Fruit fly (Drosophila melanogaster) whole organism, embryonic: ENCODE data around the gene Desat1.

Source experiments
- CG10654 ChIP-seq: fragments of 200-800 bp; sonication (Bioruptor generic); optimal IDR thresholded peaks from 2 replicates; lab custom pipeline; 2016; ENCODE audit warnings: missing biosample characterization, missing genetic modification characterization
- CG11085 ChIP-seq: fragments of 200-800 bp; sonication (Bioruptor generic); IDR thresholded peaks from 2 replicates; pipeline ENCODE4 v1.3.6; 2022; ENCODE audit warnings: missing biosample characterization, missing genetic modification characterization
- CG11093 ChIP-seq: fragments of 200-800 bp; sonication (Bioruptor generic); IDR thresholded peaks from 3 replicates; pipeline ENCODE4 v1.3.6; 2022; ENCODE audit warnings: missing biosample characterization, missing genetic modification characterization
- CG13123 ChIP-seq: fragments of 200-800 bp; sonication (Bioruptor generic); optimal IDR thresholded peaks from 2 replicates; lab custom pipeline; 2016; ENCODE audit warnings: missing biosample characterization, missing genetic modification characterization
- CG13424 ChIP-seq: fragments of 200-800 bp; sonication (Bioruptor generic); optimal IDR thresholded peaks from 2 replicates; lab custom pipeline; 2019; ENCODE audit warnings: missing biosample characterization, mild to moderate bottlenecking, missing genetic modification characterization, moderate library complexity
- CG13624 ChIP-seq: fragments of 200-800 bp; sonication (Bioruptor generic); optimal IDR thresholded peaks from 2 replicates; lab custom pipeline; 2016; ENCODE audit warnings: missing biosample characterization, missing genetic modification characterization
- CG14667 ChIP-seq: fragments of 200-800 bp; sonication (Bioruptor generic); IDR thresholded peaks from 2 replicates; pipeline ENCODE4 v1.3.6; 2022; ENCODE audit warnings: missing biosample characterization, missing genetic modification characterization
- CG17568 ChIP-seq: fragments of 200-800 bp; sonication (Bioruptor generic); optimal IDR thresholded peaks from 2 replicates; lab custom pipeline; 2018; ENCODE audit warnings: missing biosample characterization, mild to moderate bottlenecking, missing genetic modification characterization, moderate library complexity
- CG17612 ChIP-seq: fragments of 200-800 bp; sonication (Bioruptor generic); IDR thresholded peaks from 2 replicates; pipeline ENCODE4 v1.3.6; 2022; ENCODE audit warnings: missing biosample characterization, missing genetic modification characterization
- CG17829 ChIP-seq: fragments of 200-800 bp; optimal IDR thresholded peaks from 2 replicates; lab custom pipeline; 2019; ENCODE audit warnings: missing biosample characterization, mild to moderate bottlenecking, missing genetic modification characterization, moderate library complexity
- CG2120 ChIP-seq: fragments of 200-800 bp; sonication (Bioruptor generic); optimal IDR thresholded peaks from 3 replicates; lab custom pipeline; 2016; ENCODE audit warnings: missing biosample characterization, missing genetic modification characterization
- CG2129 ChIP-seq: fragments of 200-800 bp; sonication (Bioruptor generic); IDR thresholded peaks from 2 replicates; pipeline ENCODE4 v1.3.6; 2022; ENCODE audit warnings: missing biosample characterization, missing genetic modification characterization; ENCODE audit not compliant: partially characterized antibody
- CG3163 ChIP-seq: fragments of 200-800 bp; sonication (Bioruptor generic); optimal IDR thresholded peaks from 3 replicates; lab custom pipeline; 2016; ENCODE audit warnings: missing biosample characterization, missing genetic modification characterization
- CG32767 ChIP-seq: fragments of 200-800 bp; sonication (Bioruptor generic); IDR thresholded peaks from 2 replicates; pipeline ENCODE4 v1.3.6; 2022; ENCODE audit warnings: missing biosample characterization, missing genetic modification characterization
- CG32772 ChIP-seq: fragments of 200-800 bp; sonication (Bioruptor generic); IDR thresholded peaks from 2 replicates; pipeline ENCODE4 v1.3.6; 2022; ENCODE audit warnings: missing biosample characterization, missing genetic modification characterization
- CG34376 ChIP-seq: fragments of 200-800 bp; sonication (Bioruptor generic); optimal IDR thresholded peaks from 2 replicates; lab custom pipeline; 2018; ENCODE audit warnings: missing biosample characterization, mild to moderate bottlenecking, missing genetic modification characterization
- CG4328 ChIP-seq: fragments of 200-800 bp; sonication (Bioruptor generic); optimal IDR thresholded peaks from 3 replicates; lab custom pipeline; 2017; ENCODE audit warnings: missing biosample characterization, missing genetic modification reagents, missing genetic modification characterization
- CG4404 ChIP-seq: fragments of 200-800 bp; sonication (Bioruptor generic); IDR thresholded peaks from 2 replicates; pipeline ENCODE4 v1.3.6; 2022; ENCODE audit warnings: missing biosample characterization, missing genetic modification characterization
- CG4820 ChIP-seq: fragments of 200-800 bp; sonication (Bioruptor generic); optimal IDR thresholded peaks from 3 replicates; lab custom pipeline; 2016; ENCODE audit warnings: missing biosample characterization, missing genetic modification characterization
- CG6813 ChIP-seq: fragments of 200-800 bp; sonication (Bioruptor generic); optimal IDR thresholded peaks from 2 replicates; lab custom pipeline; 2017; ENCODE audit warnings: missing biosample characterization, missing genetic modification characterization, mild to moderate bottlenecking, moderate library complexity, missing genetic modification reagents
- CG8478 ChIP-seq: fragments of >200 bp; optimal IDR thresholded peaks from 2 replicates; lab custom pipeline; 2018
- CG8944 ChIP-seq: fragments of 200-800 bp; sonication (Bioruptor generic); optimal IDR thresholded peaks from 3 replicates; lab custom pipeline; 2016; ENCODE audit warnings: missing biosample characterization, missing genetic modification characterization
- D19A ChIP-seq: fragments of 200-800 bp; optimal IDR thresholded peaks from 3 replicates; lab custom pipeline; 2019; ENCODE audit warnings: missing biosample characterization, mild to moderate bottlenecking, missing genetic modification characterization, moderate library complexity
- Dek ChIP-seq: fragments of 200-800 bp; sonication (Bioruptor generic); optimal IDR thresholded peaks from 3 replicates; lab custom pipeline; 2019; ENCODE audit warnings: missing biosample characterization, mild to moderate bottlenecking, missing genetic modification characterization, moderate library complexity
- Dip3 ChIP-seq: fragments of 200-800 bp; sonication (Bioruptor generic); optimal IDR thresholded peaks from 3 replicates; lab custom pipeline; 2016; ENCODE audit warnings: missing biosample characterization, missing genetic modification characterization
- ERR ChIP-seq: fragments of 200-800 bp; sonication (Bioruptor generic); optimal IDR thresholded peaks from 2 replicates; lab custom pipeline; 2016; ENCODE audit warnings: missing biosample characterization, missing genetic modification characterization
- Hr39 ChIP-seq: fragments of >200 bp; optimal IDR thresholded peaks from 2 replicates; lab custom pipeline; 2017
- MBD-R2 ChIP-seq: fragments of 200-800 bp; sonication (Bioruptor generic); IDR thresholded peaks from 2 replicates; pipeline ENCODE4 v1.3.6; 2022; ENCODE audit warnings: missing biosample characterization, missing genetic modification characterization
- Max ChIP-seq: fragments of 200-800 bp; sonication (Bioruptor generic); optimal IDR thresholded peaks from 2 replicates; lab custom pipeline; 2016; ENCODE audit warnings: missing biosample characterization, mild to moderate bottlenecking, missing genetic modification characterization
- NC2α ChIP-seq: fragments of 200-800 bp; sonication (Bioruptor generic); optimal IDR thresholded peaks from 2 replicates; lab custom pipeline; 2016; ENCODE audit warnings: missing biosample characterization, missing genetic modification characterization
- bigmax ChIP-seq: fragments of 200-800 bp; sonication (Bioruptor generic); optimal IDR thresholded peaks from 2 replicates; lab custom pipeline; 2018; ENCODE audit warnings: missing biosample characterization, mild to moderate bottlenecking, missing genetic modification characterization
- br ChIP-seq: fragments of >200 bp; optimal IDR thresholded peaks from 2 replicates; lab custom pipeline; 2017
- chinmo ChIP-seq: fragments of 200-800 bp; sonication (Bioruptor generic); IDR thresholded peaks from 4 replicates; pipeline ENCODE4 v1.3.6; 2022; ENCODE audit warnings: missing biosample characterization, missing genetic modification characterization; ENCODE audit not compliant: partially characterized antibody
- chm ChIP-seq: fragments of 200-800 bp; sonication (Bioruptor generic); IDR thresholded peaks from 2 replicates; pipeline ENCODE4 v1.3.6; 2022; ENCODE audit warnings: missing biosample characterization, missing genetic modification characterization
- croc ChIP-seq: fragments of 200-800 bp; sonication (Bioruptor generic); conservative IDR thresholded peaks from 3 replicates; pipeline ENCODE4 v1.3.6; 2022; ENCODE audit warnings: missing biosample characterization, missing genetic modification characterization
- cwo ChIP-seq: fragments of 200-800 bp; sonication (Bioruptor generic); optimal IDR thresholded peaks from 3 replicates; lab custom pipeline; 2017; ENCODE audit warnings: missing biosample characterization, missing genetic modification characterization, mild to moderate bottlenecking, moderate library complexity, missing genetic modification reagents
- da ChIP-seq: fragments of 200-800 bp; sonication (Bioruptor generic); optimal IDR thresholded peaks from 2 replicates; lab custom pipeline; 2016; ENCODE audit warnings: missing biosample characterization, missing genetic modification characterization
- dimm ChIP-seq: fragments of 200-800 bp; sonication (Bioruptor generic); IDR thresholded peaks from 2 replicates; pipeline ENCODE4 v1.3.6; 2022; ENCODE audit warnings: missing biosample characterization, missing genetic modification characterization
- gcm ChIP-seq: fragments of 200-800 bp; sonication (Bioruptor generic); optimal IDR thresholded peaks from 2 replicates; lab custom pipeline; 2019; ENCODE audit warnings: missing biosample characterization, mild to moderate bottlenecking, missing genetic modification characterization, moderate library complexity
- gcm2 ChIP-seq: fragments of 200-800 bp; sonication (Bioruptor generic); optimal IDR thresholded peaks from 2 replicates; lab custom pipeline; 2016; ENCODE audit warnings: missing biosample characterization, missing genetic modification characterization
- ham ChIP-seq: fragments of 200-800 bp; sonication (Bioruptor generic); IDR thresholded peaks from 2 replicates; pipeline ENCODE4 v1.3.6; 2022; ENCODE audit warnings: missing biosample characterization, missing genetic modification characterization
- kah ChIP-seq: fragments of 200-800 bp; sonication (Bioruptor generic); optimal IDR thresholded peaks from 2 replicates; lab custom pipeline; 2018; ENCODE audit warnings: missing biosample characterization, mild to moderate bottlenecking, missing genetic modification characterization
- ken ChIP-seq: fragments of 200-800 bp; sonication (Bioruptor generic); IDR thresholded peaks from 3 replicates; pipeline ENCODE4 v1.3.6; 2022; ENCODE audit warnings: missing biosample characterization, missing genetic modification characterization
- lbe ChIP-seq: fragments of 200-800 bp; sonication (Bioruptor generic); optimal IDR thresholded peaks from 2 replicates; lab custom pipeline; 2016; ENCODE audit warnings: missing biosample characterization, mild to moderate bottlenecking, missing genetic modification characterization
- nmo ChIP-seq: fragments of 200-800 bp; sonication (Bioruptor generic); optimal IDR thresholded peaks from 2 replicates; lab custom pipeline; 2018; ENCODE audit warnings: missing biosample characterization, mild to moderate bottlenecking, missing genetic modification characterization, moderate library complexity
- psq ChIP-seq: fragments of 200-800 bp; sonication (Bioruptor generic); optimal IDR thresholded peaks from 2 replicates; lab custom pipeline; 2017; ENCODE audit warnings: missing biosample characterization, missing genetic modification characterization
- run ChIP-seq: fragments of 200-800 bp; sonication (Bioruptor generic); optimal IDR thresholded peaks from 3 replicates; lab custom pipeline; 2018; ENCODE audit warnings: missing biosample characterization, mild to moderate bottlenecking, missing genetic modification characterization
- scrt ChIP-seq: fragments of 200-800 bp; sonication (Bioruptor generic); optimal IDR thresholded peaks from 2 replicates; lab custom pipeline; 2018; ENCODE audit warnings: missing biosample characterization, mild to moderate bottlenecking, missing genetic modification characterization, moderate library complexity
- sens ChIP-seq: fragments of 200-800 bp; sonication (Bioruptor generic); peaks from one replicate; lab custom pipeline; 2016; ENCODE audit warnings: missing biosample characterization, missing genetic modification characterization
- slp2 ChIP-seq: fragments of 200-800 bp; sonication (Bioruptor generic); optimal IDR thresholded peaks from 2 replicates; lab custom pipeline; 2016; ENCODE audit warnings: missing biosample characterization, missing genetic modification characterization
- so ChIP-seq: fragments of 200-800 bp; sonication (Bioruptor generic); IDR thresholded peaks from 3 replicates; pipeline ENCODE4 v1.3.6; 2022; ENCODE audit warnings: missing biosample characterization, missing genetic modification characterization
- tin ChIP-seq: fragments of 200-800 bp; sonication (Bioruptor generic); optimal IDR thresholded peaks from 3 replicates; lab custom pipeline; 2016; ENCODE audit warnings: missing biosample characterization, missing genetic modification characterization
- toy ChIP-seq: fragments of 200-800 bp; sonication (Bioruptor generic); IDR thresholded peaks from 2 replicates; pipeline ENCODE4 v1.3.6; 2022; ENCODE audit warnings: missing biosample characterization, missing genetic modification characterization

Gene Desat1

dm6 chr3R:12459879-12460522, 20.6 kb downstream of the Desat1 start, which contains the start of the genes CG5961 and Polr3C (continued):
- TF ChIP-seq ham: no peak
- TF ChIP-seq CG14667 (GFP tag; lab: Robert Waterston, UW): no peak
- no peak for TF ChIP-seq CG32772 (GFP tag; lab: Robert Waterston, UW)
- peak; percentile 35 for TF ChIP-seq CG3163 (GFP tag; lab: Kevin White, UChicago)
- TF ChIP-seq CG13624: no peak
- TF ChIP-seq gcm (GFP tag; lab: Kevin White, UChicago): no peak
- no peak for TF ChIP-seq CG17568 (GFP tag; lab: Kevin White, UChicago)
- peak; percentile 42 for TF ChIP-seq nmo (GFP tag; lab: Kevin White, UChicago)
- peak; percentile 74 for TF ChIP-seq bigmax (GFP tag; lab: Kevin White, UChicago)
- no peak for TF ChIP-seq CG6813 (GFP tag; lab: Kevin White, UChicago)
- TF ChIP-seq lbe: no peak
- no peak for TF ChIP-seq gcm2 (GFP tag; lab: Kevin White, UChicago)
- TF ChIP-seq Dek (tag; lab: Kevin White, UChicago): no peak
- no peak for TF ChIP-seq croc
- TF ChIP-seq dimm (GFP tag; lab: Robert Waterston, UW): no peak
- TF ChIP-seq psq (GFP tag; lab: Kevin White, UChicago): peak; percentile 80
- TF ChIP-seq run: no peak
- TF ChIP-seq CG11085: no peak
- TF ChIP-seq br (lab: Kevin White, UChicago): no peak
- no peak for TF ChIP-seq Dip3 (GFP tag; lab: Kevin White, UChicago)
- 0 out of 4 replicates have a peak, but pooled peaks have one; percentile 55 for TF ChIP-seq chinmo (GFP tag; lab: Robert Waterston, UW)
- TF ChIP-seq ERR (GFP tag; lab: Kevin White, UChicago): no peak
- no peak for TF ChIP-seq Hr39 (lab: Kevin White, UChicago)
- TF ChIP-seq MBD-R2 (GFP tag; lab: Robert Waterston, UW): peak; percentile 69
- TF ChIP-seq chm (GFP tag; lab: Robert Waterston, UW): no peak
- TF ChIP-seq slp2 (GFP tag; lab: Kevin White, UChicago): no peak
- TF ChIP-seq CG32767 (GFP tag; lab: Robert Waterston, UW): no peak
- TF ChIP-seq CG13424 (tag; lab: Kevin White, UChicago): no peak
- peak; percentile 61 for TF ChIP-seq D19A
- no peak for TF ChIP-seq scrt
- no peak for TF ChIP-seq CG11093
- no peak for TF ChIP-seq CG13123 (GFP tag; lab: Kevin White, UChicago)
- peak; percentile 10 for TF ChIP-seq CG17829 (tag; lab: Kevin White, UChicago)
- TF ChIP-seq CG4820 (GFP tag; lab: Kevin White, UChicago): no peak
- TF ChIP-seq CG4328 (GFP tag; lab: Kevin White, UChicago): no peak
- TF ChIP-seq CG2129 (GFP tag; lab: Robert Waterston, UW): 0 out of 2 replicates have a peak, but pooled peaks have one; percentile 25
- TF ChIP-seq so (GFP tag; lab: Robert Waterston, UW): no peak
- TF ChIP-seq sens (GFP tag; lab: Kevin White, UChicago): peak; percentile 27
- TF ChIP-seq cwo (GFP tag; lab: Kevin White, UChicago): no peak
- no peak for TF ChIP-seq CG8944 (GFP tag; lab: Kevin White, UChicago)
- no peak for TF ChIP-seq ken
- TF ChIP-seq Max (GFP tag; lab: Kevin White, UChicago): no peak
- no peak for TF ChIP-seq tin (GFP tag; lab: Kevin White, UChicago)
- TF ChIP-seq CG34376 (GFP tag; lab: Kevin White, UChicago): peak; percentile 24
- TF ChIP-seq CG4404 (GFP tag; lab: Robert Waterston, UW): no peak
- no peak for TF ChIP-seq CG10654 (GFP tag; lab: Kevin White, UChicago)
- no peak for TF ChIP-seq NC2α (GFP tag; lab: Kevin White, UChicago)
- peak; percentile 10 for TF ChIP-seq CG2120
- TF ChIP-seq CG17612 (GFP tag; lab: Robert Waterston, UW): no peak
- TF ChIP-seq kah (GFP tag; lab: Kevin White, UChicago): peak; percentile 67
- TF ChIP-seq da (GFP tag; lab: Kevin White, UChicago): no peak
- TF ChIP-seq CG8478 (lab: Kevin White, UChicago): no peak
- TF ChIP-seq toy (GFP tag; lab: Robert Waterston, UW): no peak
